Worm (Caenorhabditis elegans) whole organism, L3 larva: ENCODE results near the gene B0250.18.

Experiments used
- R02D3.7 ChIP-seq: fragments of 150-350 bp; optimal IDR thresholded peaks from 2 replicates; lab custom pipeline; 2014; ENCODE audit warnings: missing biosample characterization, missing genetic modification characterization
- aly-2 ChIP-seq: fragments of 150-350 bp; optimal IDR thresholded peaks from 2 replicates; lab custom pipeline; 2014; ENCODE audit warnings: missing biosample characterization, missing genetic modification characterization
- daf-12 ChIP-seq: fragments of 150-350 bp; optimal IDR thresholded peaks from 2 replicates; lab custom pipeline; 2014; ENCODE audit warnings: missing biosample characterization, missing genetic modification reagents, missing genetic modification characterization
- egl-27 ChIP-seq: sonication (generic microtip); optimal IDR thresholded peaks from 4 replicates; lab custom pipeline; 2017; ENCODE audit warnings: missing biosample characterization, missing genetic modification reagents, missing genetic modification characterization
- elt-2 ChIP-seq: sonication (generic microtip); optimal IDR thresholded peaks from 2 replicates; lab custom pipeline; 2016; ENCODE audit warnings: missing genetic modification reagents, mild to moderate bottlenecking, missing genetic modification characterization, missing compliant biosample characterization
- eor-1 ChIP-seq, 2 experiments: fragments of 150-350 bp; optimal IDR thresholded peaks; 2 replicates each; lab custom pipeline; 2014 to 2018; ENCODE audit warnings: missing biosample characterization in 2 of 2, missing genetic modification characterization in 2 of 2
- fos-1 ChIP-seq: fragments of 150-350 bp; optimal IDR thresholded peaks from 2 replicates; lab custom pipeline; 2014; ENCODE audit warnings: missing biosample characterization, missing genetic modification characterization
- hmg-11 ChIP-seq: sonication (generic microtip); optimal IDR thresholded peaks from 2 replicates; lab custom pipeline; 2016; ENCODE audit warnings: missing genetic modification characterization, missing compliant biosample characterization
- lin-39 ChIP-seq: fragments of 150-350 bp; optimal IDR thresholded peaks from 2 replicates; lab custom pipeline; 2018; ENCODE audit warnings: missing biosample characterization, missing genetic modification reagents, missing genetic modification characterization
- lsy-12 ChIP-seq: sonication (generic microtip); optimal IDR thresholded peaks from 2 replicates; lab custom pipeline; 2016; ENCODE audit warnings: mild to moderate bottlenecking, missing genetic modification characterization, missing compliant biosample characterization
- nhr-12 ChIP-seq: fragments of 150-350 bp; optimal IDR thresholded peaks from 2 replicates; lab custom pipeline; 2014; ENCODE audit warnings: missing biosample characterization, missing genetic modification characterization
- nhr-23 ChIP-seq: fragments of 150-350 bp; optimal IDR thresholded peaks from 2 replicates; lab custom pipeline; 2014; ENCODE audit warnings: missing biosample characterization, missing genetic modification reagents, missing genetic modification characterization
- nhr-25 ChIP-seq: sonication (generic microtip); optimal IDR thresholded peaks from 2 replicates; lab custom pipeline; 2017; ENCODE audit warnings: missing biosample characterization, missing genetic modification characterization
- unc-39 ChIP-seq: sonication (generic microtip); optimal IDR thresholded peaks from 4 replicates; lab custom pipeline; 2017; ENCODE audit warnings: missing biosample characterization, missing genetic modification characterization
- zag-1 ChIP-seq: fragments of 150-350 bp; optimal IDR thresholded peaks from 2 replicates; lab custom pipeline; 2014; ENCODE audit warnings: missing biosample characterization, missing genetic modification characterization
- ztf-11 ChIP-seq: fragments of 150-350 bp; optimal IDR thresholded peaks from 2 replicates; lab custom pipeline; 2014; ENCODE audit warnings: missing biosample characterization, missing genetic modification characterization

The B0250.18 gene

DNA sequence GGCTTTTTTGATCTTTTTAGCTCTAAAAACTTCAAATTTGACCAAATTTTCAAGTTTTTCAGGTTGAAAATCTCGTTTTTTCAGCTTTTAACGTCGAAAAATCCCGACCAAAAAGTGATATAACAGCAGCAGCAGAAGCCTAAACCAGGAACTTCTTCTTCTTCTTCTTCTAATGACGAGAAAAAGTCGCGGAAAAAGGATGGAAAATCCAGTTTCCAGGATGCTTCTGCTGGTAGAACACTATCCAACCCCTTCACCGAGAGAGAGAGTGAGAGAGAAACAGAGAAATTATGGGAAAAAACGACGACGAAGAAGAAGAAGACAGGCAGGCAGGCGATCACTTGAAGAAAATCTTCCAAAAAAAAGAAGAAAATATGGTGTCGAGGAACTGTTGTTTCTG is 53.9 kb downstream of the B0250.18 start:
- TF ChIP-seq zag-1 (tag; lab: Kevin White, UChicago), result no peak
- TF ChIP-seq eor-1 (tag; optimal IDR thresholded peaks at IDR 0.05; lab: Kevin White, UChicago), result no peak
- no peak for TF ChIP-seq nhr-23 (tag; lab: Kevin White, UChicago)
- no peak for TF ChIP-seq lsy-12 (tag; lab: Kevin White, UChicago)
- no peak for TF ChIP-seq aly-2
- no peak for TF ChIP-seq daf-12 (tag; lab: Kevin White, UChicago)
- no peak for TF ChIP-seq R02D3.7 (tag; lab: Kevin White, UChicago)
- no peak for TF ChIP-seq nhr-12
- no peak for TF ChIP-seq unc-39 (tag; lab: Kevin White, UChicago)
- TF ChIP-seq fos-1 (tag; lab: Kevin White, UChicago), result no peak
- no peak for TF ChIP-seq nhr-25 (tag; lab: Kevin White, UChicago)
- no peak for TF ChIP-seq ztf-11 (tag; lab: Kevin White, UChicago)
- no peak for TF ChIP-seq hmg-11 (tag; lab: Kevin White, UChicago)
- TF ChIP-seq elt-2 (tag; lab: Kevin White, UChicago), result no peak
- TF ChIP-seq lin-39, result no peak
- TF ChIP-seq egl-27 (tag; lab: Kevin White, UChicago), result no peak
